Worm (Caenorhabditis elegans) whole organism, late embryonic: ENCODE measurements around the gene psf-1.

Experiments
- C08G9.2 ChIP-seq: sonication (generic microtip); optimal IDR thresholded peaks from 2 replicates; lab custom pipeline; 2016; ENCODE audit warnings: mild to moderate bottlenecking, missing genetic modification characterization, moderate library complexity, missing compliant biosample characterization
- C38D4.7 ChIP-seq: fragments of 200-800 bp; sonication (Bioruptor generic); optimal IDR thresholded peaks from 2 replicates; lab custom pipeline; 2018; ENCODE audit warnings: mild to moderate bottlenecking, missing genetic modification characterization, moderate library complexity, missing compliant biosample characterization
- F13H6.1 ChIP-seq: sonication (generic microtip); optimal IDR thresholded peaks from 2 replicates; lab custom pipeline; 2016; ENCODE audit warnings: missing genetic modification characterization, missing compliant biosample characterization
- K09A11.1 ChIP-seq: sonication (generic microtip); optimal IDR thresholded peaks from 2 replicates; lab custom pipeline; 2017; ENCODE audit warnings: antibody characterized with exemption, mild to moderate bottlenecking, missing genetic modification characterization, missing compliant biosample characterization; ENCODE audit not compliant: insufficient read depth
- T23F11.4 ChIP-seq: fragments of 200-800 bp; sonication (Bioruptor generic); optimal IDR thresholded peaks from 2 replicates; lab custom pipeline; 2018; ENCODE audit warnings: mild to moderate bottlenecking, missing genetic modification characterization, missing compliant biosample characterization
- ahr-1 ChIP-seq: sonication (generic microtip); optimal IDR thresholded peaks from 2 replicates; lab custom pipeline; 2016; ENCODE audit warnings: missing genetic modification characterization, missing compliant biosample characterization
- ama-1 ChIP-seq: fragments of 150-350 bp; optimal IDR thresholded peaks from 2 replicates; lab custom pipeline; 2014
- ceh-14 ChIP-seq: sonication (generic microtip); optimal IDR thresholded peaks from 2 replicates; lab custom pipeline; 2016; ENCODE audit warnings: missing genotype, missing genetic modification characterization, missing compliant biosample characterization
- ceh-2 ChIP-seq: sonication (generic microtip); optimal IDR thresholded peaks from 2 replicates; lab custom pipeline; 2016; ENCODE audit warnings: missing genotype, missing genetic modification characterization, missing compliant biosample characterization
- ceh-22 ChIP-seq: sonication (generic microtip); optimal IDR thresholded peaks from 2 replicates; lab custom pipeline; 2017; ENCODE audit warnings: missing biosample characterization, missing genetic modification characterization
- ceh-24 ChIP-seq: sonication (generic microtip); optimal IDR thresholded peaks from 2 replicates; lab custom pipeline; 2016; ENCODE audit warnings: mild to moderate bottlenecking, missing genetic modification characterization, missing compliant biosample characterization
- ceh-30 ChIP-seq: fragments of 150-350 bp; optimal IDR thresholded peaks from 2 replicates; lab custom pipeline; 2014; ENCODE audit warnings: missing biosample characterization, missing genetic modification characterization
- ceh-31 ChIP-seq: sonication (generic microtip); optimal IDR thresholded peaks from 2 replicates; lab custom pipeline; 2016; ENCODE audit warnings: missing genetic modification characterization, missing compliant biosample characterization
- ceh-34 ChIP-seq: sonication (generic microtip); optimal IDR thresholded peaks from 2 replicates; lab custom pipeline; 2016; ENCODE audit warnings: mild to moderate bottlenecking, missing genetic modification characterization, missing compliant biosample characterization
- elt-2 ChIP-seq: sonication (generic microtip); optimal IDR thresholded peaks from 2 replicates; lab custom pipeline; 2016; ENCODE audit warnings: missing genetic modification reagents, missing genetic modification characterization, missing compliant biosample characterization
- elt-4 ChIP-seq: sonication (generic microtip); optimal IDR thresholded peaks from 2 replicates; lab custom pipeline; 2016; ENCODE audit warnings: missing genetic modification characterization, missing compliant biosample characterization
- ets-4 ChIP-seq: sonication (generic microtip); optimal IDR thresholded peaks from 2 replicates; lab custom pipeline; 2016; ENCODE audit warnings: missing genetic modification characterization, missing compliant biosample characterization
- eyg-1 ChIP-seq: sonication (generic microtip); optimal IDR thresholded peaks from 2 replicates; lab custom pipeline; 2016; ENCODE audit warnings: missing genotype, missing genetic modification characterization, missing compliant biosample characterization
- fkh-10 ChIP-seq: fragments of 150-350 bp; optimal IDR thresholded peaks from 2 replicates; lab custom pipeline; 2014; ENCODE audit warnings: missing biosample characterization, missing genetic modification reagents, missing genetic modification characterization
- fkh-6 ChIP-seq: sonication (generic microtip); optimal IDR thresholded peaks from 2 replicates; lab custom pipeline; 2016; ENCODE audit warnings: missing genetic modification characterization, missing compliant biosample characterization
- gmeb-2 ChIP-seq: sonication (generic microtip); optimal IDR thresholded peaks from 2 replicates; lab custom pipeline; 2016; ENCODE audit warnings: missing genetic modification characterization, inconsistent platforms, missing compliant biosample characterization
- hlh-13 ChIP-seq: fragments of 200-800 bp; sonication (Bioruptor generic); optimal IDR thresholded peaks from 2 replicates; lab custom pipeline; 2018; ENCODE audit warnings: mild to moderate bottlenecking, missing genetic modification characterization, missing compliant biosample characterization
- hlh-15 ChIP-seq: sonication (generic microtip); optimal IDR thresholded peaks from 2 replicates; lab custom pipeline; 2016; ENCODE audit warnings: missing genetic modification characterization, missing compliant biosample characterization
- madf-2 ChIP-seq: sonication (generic microtip); optimal IDR thresholded peaks from 2 replicates; lab custom pipeline; 2017; ENCODE audit warnings: missing genetic modification characterization, missing compliant biosample characterization
- mec-3 ChIP-seq: sonication (generic microtip); optimal IDR thresholded peaks from 2 replicates; lab custom pipeline; 2016; ENCODE audit warnings: borderline replicate concordance, missing genetic modification characterization, missing compliant biosample characterization
- nfya-1 ChIP-seq: sonication (generic microtip); optimal IDR thresholded peaks from 2 replicates; lab custom pipeline; 2017; ENCODE audit warnings: missing genetic modification characterization, mild to moderate bottlenecking, missing compliant biosample characterization, antibody characterized with exemption, moderate library complexity
- nhr-11 ChIP-seq: fragments of 150-350 bp; optimal IDR thresholded peaks from 2 replicates; lab custom pipeline; 2014; ENCODE audit warnings: missing biosample characterization, missing genetic modification characterization
- nhr-232 ChIP-seq: sonication (generic microtip); optimal IDR thresholded peaks from 2 replicates; lab custom pipeline; 2016; ENCODE audit warnings: missing genetic modification characterization, missing compliant biosample characterization
- pag-3 ChIP-seq: sonication (generic microtip); optimal IDR thresholded peaks from 2 replicates; lab custom pipeline; 2016; ENCODE audit warnings: missing compliant biosample characterization, missing genetic modification characterization, borderline replicate concordance
- pax-1 ChIP-seq: fragments of 150-350 bp; optimal IDR thresholded peaks from 2 replicates; lab custom pipeline; 2014; ENCODE audit warnings: missing biosample characterization, missing genetic modification characterization
- pha-2 ChIP-seq: sonication (generic microtip); optimal IDR thresholded peaks from 2 replicates; lab custom pipeline; 2017; ENCODE audit warnings: mild to moderate bottlenecking, missing genetic modification characterization, missing compliant biosample characterization
- pqm-1 ChIP-seq: sonication (generic microtip); optimal IDR thresholded peaks from 2 replicates; lab custom pipeline; 2016; ENCODE audit warnings: missing genetic modification characterization, missing compliant biosample characterization
- rnt-1 ChIP-seq: sonication (generic microtip); optimal IDR thresholded peaks from 2 replicates; lab custom pipeline; 2016; ENCODE audit warnings: missing genetic modification characterization, missing compliant biosample characterization
- sox-4 ChIP-seq: sonication (generic microtip); optimal IDR thresholded peaks from 2 replicates; lab custom pipeline; 2017; ENCODE audit warnings: mild to moderate bottlenecking, missing genetic modification characterization, inconsistent platforms, missing compliant biosample characterization
- syd-9 ChIP-seq: sonication (generic microtip); optimal IDR thresholded peaks from 2 replicates; lab custom pipeline; 2016; ENCODE audit warnings: mild to moderate bottlenecking, missing genetic modification characterization, moderate library complexity, missing compliant biosample characterization
- tbx-7 ChIP-seq: sonication (generic microtip); optimal IDR thresholded peaks from 2 replicates; lab custom pipeline; 2016; ENCODE audit warnings: missing genotype, missing genetic modification characterization, missing compliant biosample characterization
- unc-3 ChIP-seq, 2 experiments: fragments of 200-800 bp in 1 of 2; sonication (Bioruptor generic) in 1 of 2; sonication (generic microtip) in 1 of 2; conservative IDR thresholded peaks in 1 of 2; optimal IDR thresholded peaks in 1 of 2; 2 replicates each; pipeline versions ENCODE4 v1.3.6 to Lab custom; 2016 to 2022; ENCODE audit warnings: missing compliant biosample characterization in 2 of 2, missing genetic modification characterization in 2 of 2, missing genetic modification reagents in 1 of 2
- unc-42 ChIP-seq: sonication (generic microtip); optimal IDR thresholded peaks from 2 replicates; lab custom pipeline; 2016; ENCODE audit warnings: missing genotype, missing genetic modification characterization, missing compliant biosample characterization
- unc-55 ChIP-seq: sonication (generic microtip); optimal IDR thresholded peaks from 2 replicates; lab custom pipeline; 2017; ENCODE audit warnings: missing biosample characterization, missing genetic modification reagents, missing genetic modification characterization
- unc-86 ChIP-seq: sonication (generic microtip); optimal IDR thresholded peaks from 2 replicates; lab custom pipeline; 2016; ENCODE audit warnings: missing genetic modification characterization, missing compliant biosample characterization
- zip-5 ChIP-seq: sonication (generic microtip); optimal IDR thresholded peaks from 2 replicates; lab custom pipeline; 2016; ENCODE audit warnings: missing genetic modification characterization, missing compliant biosample characterization

Gene psf-1

DNA sequence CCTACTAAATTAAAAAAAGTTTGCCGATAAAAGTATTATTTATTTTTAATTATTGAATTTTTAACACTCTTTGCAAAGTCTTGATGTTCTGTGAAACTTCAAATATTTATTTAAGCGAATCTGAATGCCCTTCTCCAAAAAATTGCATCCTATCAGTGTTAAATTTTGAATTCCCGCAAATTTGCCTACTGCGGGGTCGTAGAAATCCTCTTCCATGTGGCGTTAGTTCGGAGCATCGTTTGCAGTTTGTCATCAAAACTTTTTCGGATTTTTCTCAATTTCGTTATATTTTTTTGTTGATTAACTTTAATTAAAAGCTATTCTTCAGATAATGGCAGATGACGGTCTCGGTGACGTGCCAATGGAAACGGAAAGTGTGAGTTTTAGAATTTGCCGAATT, 28.0 kb upstream of the psf-1 start, which contains the start of gene ufd-3 (continued):
- TF ChIP-seq T23F11.4 (no peak), hlh-13 (peak; percentile 29), tbx-7 (tag; lab: Kevin White, UChicago) (peak; percentile 91), sox-4 (tag; lab: Kevin White, UChicago) (no peak), unc-3 (GFP tag; conservative IDR thresholded peaks at IDR 0.05; lab: Robert Waterston, UW) (0 out of 2 replicates have a peak, but pooled peaks have one; percentile 35), unc-3 (tag; optimal IDR thresholded peaks at IDR 0.05; lab: Kevin White, UChicago) (no peak), pha-2 (tag; lab: Kevin White, UChicago) (no peak), unc-55 (peak; percentile 54), ceh-34 (tag; lab: Kevin White, UChicago) (peak; percentile 76), unc-86 (tag; lab: Kevin White, UChicago) (no peak), ama-1 (no peak), nhr-232 (tag; lab: Kevin White, UChicago) (no peak), rnt-1 (tag; lab: Kevin White, UChicago) (peak; percentile 79), mec-3 (tag; lab: Kevin White, UChicago) (peak; percentile 77), syd-9 (peak; percentile 8), nhr-11 (tag; lab: Kevin White, UChicago) (peak; percentile 69), hlh-15 (tag; lab: Kevin White, UChicago) (peak; percentile 24), ahr-1 (tag; lab: Kevin White, UChicago) (peak; percentile 55), pax-1 (peak; percentile 65), ceh-2 (peak; percentile 91), fkh-10 (GFP tag; lab: Kevin White, UChicago) (no peak), elt-4 (tag; lab: Kevin White, UChicago) (no peak), eyg-1 (tag; lab: Kevin White, UChicago) (no peak), unc-42 (tag; lab: Kevin White, UChicago) (peak; percentile 67), fkh-6 (tag; lab: Kevin White, UChicago) (peak; percentile 65), ceh-14 (tag; lab: Kevin White, UChicago) (peak; percentile 81), nfya-1 (peak; percentile 62), ets-4 (tag; lab: Kevin White, UChicago) (peak; percentile 94), C08G9.2 (tag; lab: Kevin White, UChicago) (peak; percentile 98), zip-5 (tag; lab: Kevin White, UChicago) (peak; percentile 76), ceh-22 (tag; lab: Kevin White, UChicago) (no peak), gmeb-2 (tag; lab: Kevin White, UChicago) (no peak), pag-3 (peak; percentile 48)
- TF ChIP-seq, all 69 proteins: peak for 40

- TF ChIP-seq ceh-2: no peak
- no peak for TF ChIP-seq elt-4 (tag; lab: Kevin White, UChicago)
- TF ChIP-seq F13H6.1 (tag; lab: Kevin White, UChicago): no peak
- no peak for TF ChIP-seq gmeb-2 (tag; lab: Kevin White, UChicago)
- TF ChIP-seq ceh-24: no peak
- no peak for TF ChIP-seq tbx-7 (tag; lab: Kevin White, UChicago)
- TF ChIP-seq madf-2 (tag; lab: Kevin White, UChicago): no peak
- TF ChIP-seq K09A11.1: no peak
- TF ChIP-seq fkh-10 (GFP tag; lab: Kevin White, UChicago): no peak
- no peak for TF ChIP-seq ceh-22 (tag; lab: Kevin White, UChicago)
- TF ChIP-seq pha-2 (tag; lab: Kevin White, UChicago): no peak
- no peak for TF ChIP-seq elt-2 (tag; lab: Kevin White, UChicago)
- no peak for TF ChIP-seq ceh-30 (tag; lab: Kevin White, UChicago)
- TF ChIP-seq pqm-1 (tag; lab: Kevin White, UChicago): no peak
- TF ChIP-seq C38D4.7 (GFP tag; lab: Kevin White, UChicago): no peak
- TF ChIP-seq nhr-232 (tag; lab: Kevin White, UChicago): no peak
- TF ChIP-seq ceh-34 (tag; lab: Kevin White, UChicago): no peak
- no peak for TF ChIP-seq rnt-1 (tag; lab: Kevin White, UChicago)
- no peak for TF ChIP-seq ceh-31 (tag; lab: Kevin White, UChicago)
These were observed 25.2 kb upstream of the psf-1 start for ce11 chrII:9943246-9943645.
